Worm (Caenorhabditis elegans): ENCODE results near the gene F54C9.9.

The F54C9.9 gene

ce11 chrII:8577509-8578099, at the start of gene F54C9.9:
Gene F54C9.9 (plus strand): TSS chrII:8578049.
- no peak for TF ChIP-seq scrt-1 (GFP tag; IDR thresholded peaks at IDR 0.05)
- no peak for TF ChIP-seq B0310.2 (tag; optimal IDR thresholded peaks at IDR 0.05)
- no peak for TF ChIP-seq ama-1 (optimal IDR thresholded peaks at IDR 0.05)
- TF ChIP-seq flt-1 (GFP tag; IDR thresholded peaks at IDR 0.05) = no peak
- TF ChIP-seq hmg-4 (GFP tag; optimal IDR thresholded peaks at IDR 0.05) = no peak
- TF ChIP-seq hnd-1 (tag; optimal IDR thresholded peaks at IDR 0.05) = no peak
- TF ChIP-seq sea-1 (GFP tag; conservative IDR thresholded peaks at IDR 0.05) = no peak
- no peak for TF ChIP-seq tbx-11 (GFP tag; IDR thresholded peaks at IDR 0.05)
- no peak for TF ChIP-seq aly-1 (tag; optimal IDR thresholded peaks at IDR 0.05)
- no peak for TF ChIP-seq F13C5.2 (tag; optimal IDR thresholded peaks at IDR 0.05)
- TF ChIP-seq ets-7 (tag; optimal IDR thresholded peaks at IDR 0.05) = no peak
- TF ChIP-seq pes-1 (GFP tag; IDR thresholded peaks at IDR 0.05) = no peak
- TF ChIP-seq ceh-36 (tag; optimal IDR thresholded peaks at IDR 0.05) = no peak
- no peak for TF ChIP-seq hmbx-1 (tag; optimal IDR thresholded peaks at IDR 0.05)

ce11 chrII:8529176-8529698, 48.6 kb upstream of the F54C9.9 start:
- TF ChIP-seq scrt-1 (GFP tag; IDR thresholded peaks at IDR 0.05) = no peak
- no peak for TF ChIP-seq tbx-11 (GFP tag; IDR thresholded peaks at IDR 0.05)

DNA sequence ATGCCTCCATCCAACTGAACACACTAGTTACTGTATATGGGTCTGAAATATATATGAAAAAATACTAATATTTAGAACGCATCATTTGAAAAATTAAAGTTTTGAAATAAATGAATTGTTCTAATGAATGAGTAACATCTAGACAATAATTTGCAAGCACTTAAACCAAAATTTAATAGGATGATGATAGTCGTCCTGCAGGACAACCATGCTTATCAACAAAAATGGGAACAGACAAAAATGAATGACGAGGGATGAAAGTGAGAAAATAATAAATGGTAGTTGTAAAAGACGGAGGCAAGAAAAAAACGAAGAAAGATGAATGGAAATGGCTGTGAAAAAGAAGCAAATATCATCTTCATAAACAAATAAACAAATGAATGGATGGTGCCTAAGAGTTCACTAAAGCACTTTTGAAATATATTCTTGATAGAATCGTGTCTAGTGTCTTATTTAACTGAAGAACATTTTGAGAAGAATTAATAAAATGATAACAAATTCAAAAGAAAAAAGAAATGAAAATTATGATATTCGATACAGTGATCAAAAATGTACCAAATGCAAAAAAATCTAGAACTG, 46.6 kb upstream of the F54C9.9 start, which contains the start of gene gldi-7:
TSS of gene gldi-7 (minus strand) at position 42 of the 579 bp plus-strand sequence.
- no peak for TF ChIP-seq flt-1 (GFP tag; IDR thresholded peaks at IDR 0.05)
- no peak for TF ChIP-seq tra-4 (tag; optimal IDR thresholded peaks at IDR 0.05)
- no peak for TF ChIP-seq ama-1 (optimal IDR thresholded peaks at IDR 0.05)
- no peak for TF ChIP-seq hmbx-1 (tag; optimal IDR thresholded peaks at IDR 0.05)
- TF ChIP-seq tbx-37 (GFP tag; conservative IDR thresholded peaks at IDR 0.05) = no peak
- no peak for TF ChIP-seq F13C5.2 (tag; optimal IDR thresholded peaks at IDR 0.05)
- TF ChIP-seq ceh-36 (tag; optimal IDR thresholded peaks at IDR 0.05) = no peak
- no peak for TF ChIP-seq sea-1 (GFP tag; conservative IDR thresholded peaks at IDR 0.05)
- TF ChIP-seq B0310.2 (tag; optimal IDR thresholded peaks at IDR 0.05) = no peak
- TF ChIP-seq scrt-1 (GFP tag; IDR thresholded peaks at IDR 0.05) = no peak
- no peak for TF ChIP-seq pes-1 (GFP tag; IDR thresholded peaks at IDR 0.05)
- no peak for TF ChIP-seq hmg-4 (GFP tag; optimal IDR thresholded peaks at IDR 0.05)
- no peak for TF ChIP-seq tbx-11 (GFP tag; IDR thresholded peaks at IDR 0.05)
- no peak for TF ChIP-seq ets-7 (tag; optimal IDR thresholded peaks at IDR 0.05)
- TF ChIP-seq aly-1 (tag; optimal IDR thresholded peaks at IDR 0.05) = no peak
- TF ChIP-seq hnd-1 (tag; optimal IDR thresholded peaks at IDR 0.05) = no peak
- no peak for TF ChIP-seq ceh-13 (GFP tag; optimal IDR thresholded peaks at IDR 0.05)

ce11 chrII:8532015-8532414, 45.8 kb upstream of the F54C9.9 start:
- TF ChIP-seq hmbx-1 (tag; optimal IDR thresholded peaks at IDR 0.05) (no peak), B0310.2 (tag; optimal IDR thresholded peaks at IDR 0.05) (no peak), hnd-1 (tag; optimal IDR thresholded peaks at IDR 0.05) (no peak), pes-1 (GFP tag; IDR thresholded peaks at IDR 0.05) (no peak), scrt-1 (GFP tag; IDR thresholded peaks at IDR 0.05) (no peak), sea-1 (GFP tag; conservative IDR thresholded peaks at IDR 0.05) (no peak), ceh-36 (tag; optimal IDR thresholded peaks at IDR 0.05) (no peak), aly-1 (tag; optimal IDR thresholded peaks at IDR 0.05) (no peak), F13C5.2 (tag; optimal IDR thresholded peaks at IDR 0.05) (no peak), hmg-4 (GFP tag; optimal IDR thresholded peaks at IDR 0.05) (no peak), ceh-13 (GFP tag; optimal IDR thresholded peaks at IDR 0.05) (no peak), ama-1 (optimal IDR thresholded peaks at IDR 0.05) (no peak), flt-1 (GFP tag; IDR thresholded peaks at IDR 0.05) (no peak), tbx-37 (GFP tag; conservative IDR thresholded peaks at IDR 0.05) (no peak), tbx-11 (GFP tag; IDR thresholded peaks at IDR 0.05) (no peak), ets-7 (tag; optimal IDR thresholded peaks at IDR 0.05) (no peak), tra-4 (tag; optimal IDR thresholded peaks at IDR 0.05) (no peak)

ce11 chrII:8536060-8536459, 41.8 kb upstream of the F54C9.9 start, which contains the start of gene W01C9.2:
Gene W01C9.2 (plus strand): TSS chrII:8536360.
- no peak for TF ChIP-seq sea-1 (GFP tag; conservative IDR thresholded peaks at IDR 0.05)
- no peak for TF ChIP-seq ceh-36 (tag; optimal IDR thresholded peaks at IDR 0.05)
- no peak for TF ChIP-seq hnd-1 (tag; optimal IDR thresholded peaks at IDR 0.05)
- no peak for TF ChIP-seq tra-4 (tag; optimal IDR thresholded peaks at IDR 0.05)
- TF ChIP-seq ama-1 (optimal IDR thresholded peaks at IDR 0.05) = no peak
- TF ChIP-seq aly-1 (tag; optimal IDR thresholded peaks at IDR 0.05) = no peak
- no peak for TF ChIP-seq tbx-37 (GFP tag; conservative IDR thresholded peaks at IDR 0.05)
- no peak for TF ChIP-seq scrt-1 (GFP tag; IDR thresholded peaks at IDR 0.05)
- TF ChIP-seq hmbx-1 (tag; optimal IDR thresholded peaks at IDR 0.05) = no peak
- no peak for TF ChIP-seq B0310.2 (tag; optimal IDR thresholded peaks at IDR 0.05)
- no peak for TF ChIP-seq ceh-13 (GFP tag; optimal IDR thresholded peaks at IDR 0.05)
- no peak for TF ChIP-seq hmg-4 (GFP tag; optimal IDR thresholded peaks at IDR 0.05)
- TF ChIP-seq F13C5.2 (tag; optimal IDR thresholded peaks at IDR 0.05) = no peak
- no peak for TF ChIP-seq ets-7 (tag; optimal IDR thresholded peaks at IDR 0.05)
- TF ChIP-seq flt-1 (GFP tag; IDR thresholded peaks at IDR 0.05) = no peak
- no peak for TF ChIP-seq tbx-11 (GFP tag; IDR thresholded peaks at IDR 0.05)
- TF ChIP-seq pes-1 (GFP tag; IDR thresholded peaks at IDR 0.05) = no peak

ce11 chrII:8540412-8540811, 37.4 kb upstream of the F54C9.9 start, which contains the start of gene pqn-73:
Gene pqn-73 (plus strand): TSS chrII:8540712.
- TF ChIP-seq hmbx-1 (tag; optimal IDR thresholded peaks at IDR 0.05) (no peak), ama-1 (optimal IDR thresholded peaks at IDR 0.05) (no peak), tbx-37 (GFP tag; conservative IDR thresholded peaks at IDR 0.05) (no peak), hnd-1 (tag; optimal IDR thresholded peaks at IDR 0.05) (no peak), aly-1 (tag; optimal IDR thresholded peaks at IDR 0.05) (no peak), pes-1 (GFP tag; IDR thresholded peaks at IDR 0.05) (no peak), ceh-13 (GFP tag; optimal IDR thresholded peaks at IDR 0.05) (no peak), tra-4 (tag; optimal IDR thresholded peaks at IDR 0.05) (no peak), B0310.2 (tag; optimal IDR thresholded peaks at IDR 0.05) (no peak)

DNA sequence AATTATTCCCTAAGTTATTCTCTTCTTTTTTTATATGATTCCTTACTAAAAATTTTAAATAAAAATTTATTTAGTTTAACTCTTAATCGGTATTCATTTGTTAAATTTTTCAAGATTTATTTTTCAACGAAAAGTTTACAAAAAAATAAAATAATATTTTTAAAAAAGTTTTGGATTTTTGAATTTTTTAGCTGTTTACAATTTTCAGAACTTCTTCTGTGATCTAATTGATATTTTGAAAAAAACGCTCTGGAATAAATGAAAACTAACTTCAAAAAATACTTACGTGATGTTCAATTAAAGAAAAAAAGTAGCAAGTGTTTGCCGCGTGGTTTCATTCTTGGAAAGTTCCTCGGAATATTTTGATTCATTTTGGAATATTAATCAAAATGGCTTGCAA, 32.5 kb upstream of the F54C9.9 start, which contains the start of gene decr-1.2:
TSS of gene decr-1.2 (plus strand) at position 301 of the 400 bp plus-strand sequence.
- no peak for TF ChIP-seq ceh-36 (tag; optimal IDR thresholded peaks at IDR 0.05)
- TF ChIP-seq pes-1 (GFP tag; IDR thresholded peaks at IDR 0.05) = no peak
- no peak for TF ChIP-seq F13C5.2 (tag; optimal IDR thresholded peaks at IDR 0.05)
- TF ChIP-seq hmg-4 (GFP tag; optimal IDR thresholded peaks at IDR 0.05) = no peak
- no peak for TF ChIP-seq ets-7 (tag; optimal IDR thresholded peaks at IDR 0.05)
- no peak for TF ChIP-seq tbx-11 (GFP tag; IDR thresholded peaks at IDR 0.05)
- no peak for TF ChIP-seq hmbx-1 (tag; optimal IDR thresholded peaks at IDR 0.05)
- TF ChIP-seq tbx-37 (GFP tag; conservative IDR thresholded peaks at IDR 0.05) = no peak
- no peak for TF ChIP-seq scrt-1 (GFP tag; IDR thresholded peaks at IDR 0.05)
- no peak for TF ChIP-seq sea-1 (GFP tag; conservative IDR thresholded peaks at IDR 0.05)
- no peak for TF ChIP-seq tra-4 (tag; optimal IDR thresholded peaks at IDR 0.05)
- no peak for TF ChIP-seq B0310.2 (tag; optimal IDR thresholded peaks at IDR 0.05)
- no peak for TF ChIP-seq ceh-13 (GFP tag; optimal IDR thresholded peaks at IDR 0.05)
- TF ChIP-seq aly-1 (tag; optimal IDR thresholded peaks at IDR 0.05) = no peak
- TF ChIP-seq hnd-1 (tag; optimal IDR thresholded peaks at IDR 0.05) = no peak
- no peak for TF ChIP-seq flt-1 (GFP tag; IDR thresholded peaks at IDR 0.05)
- TF ChIP-seq ama-1 (optimal IDR thresholded peaks at IDR 0.05) = no peak
